Fruit fly (Drosophila melanogaster) whole organism: ENCODE results near the gene CG8260.
"Not testable (repeated sequence)": the region's sequence is repeated elsewhere in the genome, so short reads cannot be mapped to it uniquely, and the experiment has no call there.

Experiments used
- CG8478 ChIP-seq: fragments of >200 bp; optimal IDR thresholded peaks from 2 replicates; lab custom pipeline; 2018; ENCODE audit warnings: inconsistent platforms
- Dll ChIP-seq: fragments of >200 bp; optimal IDR thresholded peaks from 2 replicates; lab custom pipeline; 2017
- EcR ChIP-seq, 2 experiments: fragments of >200 bp; optimal IDR thresholded peaks; 2 replicates each; lab custom pipeline; 2017; ENCODE audit warnings: missing biosample characterization in 2 of 2, missing genetic modification characterization in 2 of 2, missing genetic modification reagents in 2 of 2
- pan ChIP-seq: fragments of >200 bp; optimal IDR thresholded peaks from 2 replicates; lab custom pipeline; 2017
- psq ChIP-seq: fragments of >200 bp; optimal IDR thresholded peaks from 2 replicates; lab custom pipeline; 2017
- usp ChIP-seq: fragments of >200 bp; optimal IDR thresholded peaks from 2 replicates; lab custom pipeline; 2017; ENCODE audit warnings: missing biosample characterization, missing genetic modification characterization, mixed read lengths

The CG8260 gene

DNA sequence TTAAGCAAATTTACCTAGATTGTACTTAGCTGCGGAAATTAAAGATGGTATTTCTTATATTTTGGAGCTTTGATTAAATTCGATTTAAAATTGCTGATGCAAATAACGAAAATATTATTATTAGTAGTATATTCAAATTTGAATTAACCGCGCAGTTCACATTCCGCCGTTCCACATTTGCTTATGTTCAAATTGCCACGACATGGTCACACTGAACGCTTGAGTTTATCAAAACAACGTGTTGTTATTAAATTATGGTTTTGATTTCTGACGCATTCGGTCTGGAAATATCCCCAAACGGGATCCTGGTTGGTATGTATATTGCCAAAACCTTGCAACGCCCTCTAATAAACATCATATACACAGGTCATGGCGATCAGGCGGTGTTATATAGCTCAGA lies 13.3 kb downstream of the CG8260 start, which contains the start of gene CG33172:
Gene CG33172 (plus strand): TSS at position 208 of the 400 bp plus-strand sequence.
- TF ChIP-seq EcR (GFP tag; optimal IDR thresholded peaks at IDR 0.05; lab: Kevin White, UChicago), result no peak

DNA sequence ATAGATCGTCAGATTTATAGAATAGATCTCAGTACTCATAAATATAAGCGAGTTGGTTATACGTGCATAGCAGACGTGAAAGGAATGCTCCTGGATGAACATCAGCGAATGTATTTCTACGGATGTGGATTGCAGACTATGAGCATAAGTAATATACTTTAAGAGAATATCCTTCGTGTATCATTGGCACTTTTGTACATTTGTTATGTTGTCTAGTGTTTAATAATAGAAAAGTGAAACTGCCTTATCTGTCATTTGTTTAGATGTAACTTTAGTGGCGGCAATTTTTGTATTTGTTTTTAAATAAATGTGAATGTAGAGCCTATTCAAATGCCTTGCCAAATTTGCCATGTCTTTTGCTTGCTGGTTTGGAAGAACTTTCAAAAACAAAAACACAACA lies 16.5 kb downstream of the CG8260 start, which contains the start of gene CG43672:
Gene CG43672 (plus strand): TSS at position 301 of the 400 bp plus-strand sequence.
- TF ChIP-seq pan (lab: Kevin White, UChicago) (no peak), EcR (GFP tag; optimal IDR thresholded peaks at IDR 0.05; lab: Kevin White, UChicago) (no peak), Dll (lab: Kevin White, UChicago) (no peak), psq (lab: Kevin White, UChicago) (no peak)

DNA sequence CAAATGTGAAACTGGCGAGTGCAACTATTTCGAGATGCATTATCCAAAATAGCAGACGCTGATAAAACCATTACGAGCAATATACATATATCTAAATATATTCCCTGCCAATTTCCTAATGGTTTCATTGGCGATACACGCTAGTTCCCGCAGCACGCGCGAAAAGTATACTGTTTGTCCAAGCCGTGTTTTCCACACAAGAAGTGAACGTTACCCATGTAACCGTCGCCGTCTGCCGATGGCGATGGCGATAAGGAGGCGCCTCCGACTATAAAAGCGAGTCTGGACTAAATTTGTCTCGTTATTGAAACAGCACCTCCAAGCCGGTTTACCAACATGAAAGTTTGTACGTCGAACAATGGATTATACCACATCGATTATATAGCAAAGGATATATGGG lies 22.7 kb downstream of the CG8260 start, which contains the start of gene CG43673:
Gene CG43673 (plus strand): TSS at position 301 of the 400 bp plus-strand sequence.
- no peak for TF ChIP-seq EcR (GFP tag; optimal IDR thresholded peaks at IDR 0.05; lab: Kevin White, UChicago)
- no peak for TF ChIP-seq psq (lab: Kevin White, UChicago)
- TF ChIP-seq CG8478 (lab: Kevin White, UChicago), result no peak
- no peak for TF ChIP-seq Dll (lab: Kevin White, UChicago)
- no peak for TF ChIP-seq usp
- TF ChIP-seq pan (lab: Kevin White, UChicago), result no peak

- no peak for TF ChIP-seq Dll (lab: Kevin White, UChicago)
These were observed 27.5 kb downstream of the CG8260 start, which contains the start of gene Efhc1.1 for dm6 chrX:15783610-15784009. Gene Efhc1.1, minus strand, starts transcription at chrX:15783710.

- TF ChIP-seq psq (lab: Kevin White, UChicago) (no peak), usp (no peak), pan (lab: Kevin White, UChicago) (no peak), EcR (GFP tag; optimal IDR thresholded peaks at IDR 0.05; lab: Kevin White, UChicago) (no peak), Dll (lab: Kevin White, UChicago) (no peak), CG8478 (lab: Kevin White, UChicago) (no peak)
These were observed 29.5 kb downstream of the CG8260 start, which contains the start of the genes Paf-AHalpha and mRpS30 for dm6 chrX:15785429-15786239. Gene Paf-AHalpha, minus strand, starts transcription at chrX:15785583. Gene mRpS30, plus strand, starts transcription at chrX:15786047.

dm6 chrX:15786242-15786641 lies 30.1 kb downstream of the CG8260 start:
- no peak for TF ChIP-seq CG8478 (lab: Kevin White, UChicago)
- TF ChIP-seq EcR (GFP tag; optimal IDR thresholded peaks at IDR 0.05; lab: Kevin White, UChicago), result no peak
- TF ChIP-seq Dll (lab: Kevin White, UChicago), result no peak
- no peak for TF ChIP-seq usp
- TF ChIP-seq psq (lab: Kevin White, UChicago), result no peak
- no peak for TF ChIP-seq pan (lab: Kevin White, UChicago)

DNA sequence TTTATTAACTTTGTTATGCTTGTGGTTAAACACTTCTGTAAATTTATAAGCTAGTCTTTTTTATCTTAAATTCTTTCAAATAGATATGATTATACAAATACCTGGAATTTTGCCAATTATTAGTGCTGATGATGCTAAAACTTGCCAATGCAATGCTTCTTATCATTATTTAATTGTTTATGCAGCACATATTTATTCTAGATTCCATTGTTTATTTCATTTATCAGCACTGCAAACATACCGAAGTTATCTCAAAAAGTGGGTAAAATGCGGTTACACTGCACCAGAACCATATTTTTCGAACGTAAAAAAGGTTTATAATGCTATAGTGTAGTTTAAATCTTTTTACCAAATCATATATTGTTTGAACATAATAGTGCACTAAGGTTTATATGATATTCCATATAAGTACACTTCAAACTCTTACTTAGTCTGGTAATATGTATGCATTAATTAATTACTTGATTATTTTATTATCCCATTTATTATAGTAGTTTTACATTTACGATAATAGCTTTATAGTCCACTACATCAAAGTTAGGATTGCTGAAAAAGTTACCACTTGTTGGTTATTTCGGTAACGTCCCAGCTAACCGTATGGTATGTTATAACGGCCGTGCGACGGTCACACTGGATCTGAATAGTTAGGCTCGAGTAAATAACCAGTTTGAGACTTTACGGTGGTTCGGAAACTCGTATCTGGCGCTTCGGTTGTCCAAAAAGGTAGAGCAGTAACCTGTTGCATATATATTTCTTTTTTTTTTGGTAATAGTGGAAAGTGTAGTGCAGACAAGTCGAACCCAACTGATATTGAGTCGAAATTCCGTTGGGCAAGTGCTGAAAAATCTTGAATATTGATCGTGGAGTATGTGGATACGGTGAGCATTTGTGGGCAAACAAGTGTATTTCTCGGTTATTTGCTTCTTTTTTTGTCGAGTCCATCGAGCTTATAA lies 32.4 kb downstream of the CG8260 start, which contains the start of gene Rhp:
Gene Rhp (plus strand): TSS at position 663 of the 953 bp plus-strand sequence.
- TF ChIP-seq Dll (lab: Kevin White, UChicago) (no peak), pan (lab: Kevin White, UChicago) (no peak), EcR (GFP tag; optimal IDR thresholded peaks at IDR 0.05; lab: Kevin White, UChicago) (no peak), psq (lab: Kevin White, UChicago) (no peak), usp (no peak), CG8478 (lab: Kevin White, UChicago) (no peak)

dm6 chrX:15795951-15796443 lies 39.9 kb downstream of the CG8260 start, which contains the start of gene sordd1:
Gene sordd1, minus strand, starts transcription at chrX:15796028.
- not testable (repeated sequence) for TF ChIP-seq EcR (GFP tag; optimal IDR thresholded peaks at IDR 0.05; lab: Kevin White, UChicago); pan (lab: Kevin White, UChicago); Dll (lab: Kevin White, UChicago)

dm6 chrX:15799085-15799557 lies 43.0 kb downstream of the CG8260 start, which contains the start of the genes sordd2 and CG15602:
Gene sordd2, minus strand, starts transcription at chrX:15799162.
Gene CG15602, plus strand, starts transcription at chrX:15799426.
- not testable (repeated sequence) for TF ChIP-seq CG8478 (lab: Kevin White, UChicago); usp; pan (lab: Kevin White, UChicago)

- TF ChIP-seq pan (lab: Kevin White, UChicago) (no peak), psq (lab: Kevin White, UChicago) (no peak), usp (no peak), CG8478 (lab: Kevin White, UChicago) (no peak), Dll (lab: Kevin White, UChicago) (no peak), EcR (GFP tag; optimal IDR thresholded peaks at IDR 0.05; lab: Kevin White, UChicago) (no peak)
These were observed 46.9 kb downstream of the CG8260 start for dm6 chrX:15802880-15803650.
